Worm (Caenorhabditis elegans) whole organism, L4 larva: ENCODE results near the gene nlp-1.

Source experiments
- R02D3.7 ChIP-seq: fragments of 150-350 bp; sonication (generic microtip); optimal IDR thresholded peaks from 3 replicates; lab custom pipeline; 2014; ENCODE audit warnings: missing biosample characterization, missing genetic modification characterization
- cey-2 ChIP-seq: sonication (generic microtip); optimal IDR thresholded peaks from 3 replicates; lab custom pipeline; 2017; ENCODE audit warnings: missing genetic modification characterization, mild to moderate bottlenecking, missing compliant biosample characterization, antibody characterized with exemption, borderline replicate concordance; ENCODE audit not compliant: insufficient read depth
- dve-1 ChIP-seq: sonication (generic microtip); optimal IDR thresholded peaks from 2 replicates; lab custom pipeline; 2017; ENCODE audit warnings: antibody characterized with exemption, mild to moderate bottlenecking, missing genetic modification characterization, missing compliant biosample characterization; ENCODE audit not compliant: insufficient read depth
- lin-13 ChIP-seq: fragments of 150-350 bp; optimal IDR thresholded peaks from 2 replicates; lab custom pipeline; 2014; ENCODE audit warnings: missing biosample characterization, missing genetic modification reagents, missing genetic modification characterization
- lin-39 ChIP-seq: fragments of 150-350 bp; optimal IDR thresholded peaks from 2 replicates; lab custom pipeline; 2014; ENCODE audit warnings: missing biosample characterization, missing genetic modification reagents, missing genetic modification characterization
- mep-1 ChIP-seq: fragments of 150-350 bp; sonication (generic microtip); optimal IDR thresholded peaks from 3 replicates; lab custom pipeline; 2014; ENCODE audit warnings: missing biosample characterization, missing genetic modification characterization
- nhr-28 ChIP-seq: fragments of 150-350 bp; optimal IDR thresholded peaks from 2 replicates; lab custom pipeline; 2014; ENCODE audit warnings: missing biosample characterization, missing genetic modification characterization
- unc-130 ChIP-seq: sonication (generic microtip); optimal IDR thresholded peaks from 2 replicates; lab custom pipeline; 2016; ENCODE audit warnings: missing genetic modification reagents, missing genetic modification characterization, missing compliant biosample characterization
- zag-1 ChIP-seq: fragments of 150-350 bp; optimal IDR thresholded peaks from 2 replicates; lab custom pipeline; 2014; ENCODE audit warnings: missing biosample characterization, missing genetic modification characterization

DNA sequence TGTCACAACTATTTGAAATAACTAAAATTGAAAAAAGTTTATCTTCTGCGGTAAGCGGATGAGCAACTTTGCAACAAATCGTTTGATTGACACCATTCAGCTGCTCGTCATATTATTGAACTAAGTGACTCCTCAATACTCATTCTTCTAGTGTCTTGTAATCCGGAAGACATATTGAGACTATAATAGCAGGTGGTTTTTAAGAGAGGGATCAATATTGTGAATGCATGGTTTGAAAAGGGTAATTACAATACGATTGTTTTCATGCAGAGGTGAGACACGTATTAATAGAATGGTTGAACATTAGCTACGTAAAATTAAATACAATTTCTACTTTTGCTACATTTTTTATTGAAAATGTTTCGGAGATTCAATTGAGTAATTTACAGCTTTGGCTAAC is 15.8 kb downstream of the nlp-1 start:
- no peak for TF ChIP-seq lin-39 (tag; lab: Kevin White, UChicago)
- no peak for TF ChIP-seq nhr-28 (tag; lab: Kevin White, UChicago)
- TF ChIP-seq lin-13 (GFP tag; lab: Kevin White, UChicago): no peak
- TF ChIP-seq R02D3.7: no peak
- no peak for TF ChIP-seq unc-130 (GFP tag; lab: Kevin White, UChicago)
- no peak for TF ChIP-seq mep-1 (tag; lab: Kevin White, UChicago)
- TF ChIP-seq dve-1 (tag; lab: Kevin White, UChicago): no peak
- no peak for TF ChIP-seq cey-2 (tag; lab: Kevin White, UChicago)
- no peak for TF ChIP-seq zag-1 (tag; lab: Kevin White, UChicago)
